Worm (Caenorhabditis elegans) whole organism, L4/young adult: Measurements from ENCODE around the gene dhs-14.

ENCODE experiments used
- W03F9.2 ChIP-seq: fragments of 150-350 bp; optimal IDR thresholded peaks from 2 replicates; lab custom pipeline; 2014; ENCODE audit warnings: missing biosample characterization, missing genetic modification characterization
- dao-5 ChIP-seq: sonication (generic microtip); optimal IDR thresholded peaks from 2 replicates; lab custom pipeline; 2016; ENCODE audit warnings: missing genotype, missing genetic modification characterization, moderate library complexity, missing compliant biosample characterization
- him-1 ChIP-seq: sonication (generic microtip); optimal IDR thresholded peaks from 2 replicates; lab custom pipeline; 2016; ENCODE audit warnings: missing genotype, missing genetic modification reagents, missing genetic modification characterization, missing compliant biosample characterization

DNA sequence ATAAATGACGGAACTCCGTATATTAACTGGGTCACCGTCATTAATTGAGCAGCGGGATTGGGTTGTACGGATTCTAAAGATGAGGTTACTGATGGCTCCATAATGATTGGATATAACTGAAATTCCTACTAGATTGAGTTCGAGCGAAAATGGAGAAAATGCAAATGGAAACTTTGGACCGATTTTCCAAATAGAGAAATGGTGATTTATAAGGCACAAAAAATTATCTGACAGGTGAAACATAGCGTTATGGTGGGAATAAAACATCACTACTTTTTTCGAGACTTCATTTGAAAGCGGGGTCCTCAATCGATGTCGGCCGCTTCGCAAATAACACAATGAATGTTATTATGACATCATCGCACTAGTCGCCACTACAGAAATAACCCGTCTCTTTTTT, 42.4 kb downstream of the dhs-14 start, which contains the start of gene srg-60:
- no peak for TF ChIP-seq W03F9.2 (tag; lab: Kevin White, UChicago)
- TF ChIP-seq him-1 (tag; lab: Kevin White, UChicago): no peak
- TF ChIP-seq dao-5 (tag; lab: Kevin White, UChicago): no peak
